Fruit fly (Drosophila melanogaster) whole organism, embryonic: ENCODE measurements around the gene Tusp.

Experiments used
- C15 ChIP-seq: fragments of 200-800 bp; sonication (Bioruptor generic); IDR thresholded peaks from 3 replicates; pipeline ENCODE4 v1.3.6; 2022; ENCODE audit warnings: missing biosample characterization, missing genetic modification characterization
- CG10979 ChIP-seq: fragments of 200-800 bp; sonication (Bioruptor generic); optimal IDR thresholded peaks from 2 replicates; lab custom pipeline; 2018; ENCODE audit warnings: missing biosample characterization, mild to moderate bottlenecking, missing genetic modification characterization, moderate library complexity
- CG12071 ChIP-seq: fragments of 200-800 bp; sonication (Bioruptor generic); optimal IDR thresholded peaks from 3 replicates; lab custom pipeline; 2018; ENCODE audit warnings: missing biosample characterization, mild to moderate bottlenecking, missing genetic modification characterization
- CG12744 ChIP-seq: fragments of 200-800 bp; sonication (Bioruptor generic); optimal IDR thresholded peaks from 2 replicates; lab custom pipeline; 2016; ENCODE audit warnings: missing biosample characterization, missing genetic modification characterization
- CG13424 ChIP-seq: fragments of 200-800 bp; sonication (Bioruptor generic); optimal IDR thresholded peaks from 2 replicates; lab custom pipeline; 2019; ENCODE audit warnings: missing biosample characterization, mild to moderate bottlenecking, missing genetic modification characterization, moderate library complexity
- CG1602 ChIP-seq: fragments of 200-800 bp; sonication (Bioruptor generic); optimal IDR thresholded peaks from 3 replicates; lab custom pipeline; 2016; ENCODE audit warnings: missing biosample characterization, missing genetic modification characterization
- CG30403 ChIP-seq: fragments of 200-800 bp; sonication (Bioruptor generic); optimal IDR thresholded peaks from 3 replicates; lab custom pipeline; 2016; ENCODE audit warnings: missing biosample characterization, missing genetic modification characterization
- CG30431 ChIP-seq: fragments of 200-800 bp; sonication (Bioruptor generic); optimal IDR thresholded peaks from 2 replicates; lab custom pipeline; 2017; ENCODE audit warnings: missing biosample characterization, missing genetic modification characterization
- CG31441 ChIP-seq: fragments of 200-800 bp; sonication (Bioruptor generic); IDR thresholded peaks from 2 replicates; pipeline ENCODE4 v1.3.6; 2022; ENCODE audit warnings: missing biosample characterization, missing genetic modification characterization
- CG33213 ChIP-seq: fragments of 200-800 bp; sonication (Bioruptor generic); optimal IDR thresholded peaks from 3 replicates; lab custom pipeline; 2016; ENCODE audit warnings: missing biosample characterization, missing genetic modification characterization
- CG4424 ChIP-seq: fragments of 200-800 bp; sonication (Bioruptor generic); optimal IDR thresholded peaks from 3 replicates; lab custom pipeline; 2016; ENCODE audit warnings: missing biosample characterization, missing genetic modification characterization
- CG5953 ChIP-seq: fragments of 200-800 bp; sonication (Bioruptor generic); IDR thresholded peaks from 2 replicates; pipeline ENCODE4 v1.3.6; 2022; ENCODE audit warnings: missing biosample characterization, missing genetic modification characterization
- CG6175 ChIP-seq: fragments of 200-800 bp; sonication (Bioruptor generic); IDR thresholded peaks from 3 replicates; pipeline ENCODE4 v1.3.6; 2022; ENCODE audit warnings: missing biosample characterization, missing genetic modification characterization
- CG6272 ChIP-seq: fragments of 200-800 bp; sonication (Bioruptor generic); IDR thresholded peaks from 2 replicates; pipeline ENCODE4 v1.3.6; 2022; ENCODE audit warnings: missing biosample characterization, missing genetic modification characterization
- CG6813 ChIP-seq: fragments of 200-800 bp; sonication (Bioruptor generic); optimal IDR thresholded peaks from 2 replicates; lab custom pipeline; 2017; ENCODE audit warnings: missing biosample characterization, missing genetic modification characterization, mild to moderate bottlenecking, moderate library complexity, missing genetic modification reagents
- CG9797 ChIP-seq: fragments of 200-800 bp; sonication (Bioruptor generic); optimal IDR thresholded peaks from 3 replicates; lab custom pipeline; 2018; ENCODE audit warnings: missing biosample characterization, mild to moderate bottlenecking, missing genetic modification characterization
- CG9932 ChIP-seq: fragments of 200-800 bp; sonication (Bioruptor generic); IDR thresholded peaks from 2 replicates; pipeline ENCODE4 v1.3.6; 2022; ENCODE audit warnings: missing biosample characterization, missing genetic modification characterization
- CHES-1-like ChIP-seq: fragments of 200-800 bp; sonication (Bioruptor generic); optimal IDR thresholded peaks from 2 replicates; lab custom pipeline; 2016; ENCODE audit warnings: missing biosample characterization, missing genetic modification characterization
- Dbx ChIP-seq: fragments of 200-800 bp; sonication (Bioruptor generic); IDR thresholded peaks from 3 replicates; pipeline ENCODE4 v1.3.6; 2022; ENCODE audit warnings: missing biosample characterization, missing genetic modification characterization
- ERR ChIP-seq: fragments of 200-800 bp; sonication (Bioruptor generic); optimal IDR thresholded peaks from 2 replicates; lab custom pipeline; 2016; ENCODE audit warnings: missing biosample characterization, missing genetic modification characterization
- Elba2 ChIP-seq: fragments of 200-800 bp; sonication (Bioruptor generic); optimal IDR thresholded peaks from 3 replicates; lab custom pipeline; 2016; ENCODE audit warnings: missing biosample characterization, missing genetic modification characterization
- Hand ChIP-seq: fragments of 200-800 bp; sonication (Bioruptor generic); optimal IDR thresholded peaks from 2 replicates; lab custom pipeline; 2017; ENCODE audit warnings: mild to moderate bottlenecking, missing biosample characterization, missing genetic modification reagents, missing genetic modification characterization
- Lhr ChIP-seq: fragments of 200-800 bp; sonication (Bioruptor generic); optimal IDR thresholded peaks from 3 replicates; lab custom pipeline; 2017; ENCODE audit warnings: mild to moderate bottlenecking, missing biosample characterization, missing genetic modification reagents, missing genetic modification characterization
- MTF-1 ChIP-seq: fragments of 200-800 bp; sonication (Bioruptor generic); optimal IDR thresholded peaks from 2 replicates; lab custom pipeline; 2018; ENCODE audit warnings: missing biosample characterization, mild to moderate bottlenecking, missing genetic modification characterization, borderline replicate concordance
- Med ChIP-seq: fragments of 200-800 bp; sonication (Bioruptor generic); peaks from one replicate; lab custom pipeline; 2016; ENCODE audit warnings: missing biosample characterization, missing genetic modification characterization, mild to moderate bottlenecking, inconsistent platforms, moderate library complexity
- NC2β ChIP-seq: fragments of 200-800 bp; sonication (Bioruptor generic); optimal IDR thresholded peaks from 2 replicates; lab custom pipeline; 2016; ENCODE audit warnings: missing biosample characterization, missing genetic modification characterization
- Opbp ChIP-seq: fragments of 200-800 bp; sonication (Bioruptor generic); IDR thresholded peaks from 3 replicates; pipeline ENCODE4 v1.3.6; 2022; ENCODE audit warnings: missing biosample characterization, missing genetic modification characterization; ENCODE audit not compliant: partially characterized antibody
- PHDP ChIP-seq: fragments of 200-800 bp; sonication (Bioruptor generic); optimal IDR thresholded peaks from 3 replicates; lab custom pipeline; 2018; ENCODE audit warnings: missing biosample characterization, mild to moderate bottlenecking, missing genetic modification characterization, moderate library complexity
- Rx ChIP-seq: fragments of 200-800 bp; sonication (Bioruptor generic); IDR thresholded peaks from 2 replicates; pipeline ENCODE4 v1.3.6; 2022; ENCODE audit warnings: missing biosample characterization, missing genetic modification characterization
- Tbp ChIP-seq: fragments of >200 bp; optimal IDR thresholded peaks from 2 replicates; lab custom pipeline; 2018; ENCODE audit warnings: missing biosample characterization, missing genetic modification characterization
- Trl ChIP-seq, 3 experiments: fragments of >200 bp in 2 of 3; fragments of 200-800 bp in 1 of 3; sonication (Bioruptor generic) in 1 of 3; optimal IDR thresholded peaks; 2 replicates in 1 of 3; 3 replicates in 2 of 3; lab custom pipeline; 2016 to 2017; ENCODE audit warnings: missing biosample characterization in 1 of 3, missing genetic modification characterization in 1 of 3
- YL-1 ChIP-seq: fragments of 200-800 bp; sonication (Bioruptor generic); optimal IDR thresholded peaks from 3 replicates; lab custom pipeline; 2017; ENCODE audit warnings: missing biosample characterization, mild to moderate bottlenecking, missing genetic modification characterization
- bowl ChIP-seq: fragments of 200-800 bp; sonication (Bioruptor generic); IDR thresholded peaks from 2 replicates; pipeline ENCODE4 v1.3.6; 2022; ENCODE audit warnings: missing biosample characterization, missing genetic modification characterization
- cad ChIP-seq: fragments of >200 bp; optimal IDR thresholded peaks from 2 replicates; lab custom pipeline; 2017; ENCODE audit warnings: missing biosample characterization, missing genetic modification characterization
- gem ChIP-seq: fragments of 200-800 bp; sonication (Bioruptor generic); optimal IDR thresholded peaks from 2 replicates; lab custom pipeline; 2019; ENCODE audit warnings: missing biosample characterization, mild to moderate bottlenecking, missing genetic modification characterization, moderate library complexity
- her ChIP-seq: fragments of 200-800 bp; sonication (Bioruptor generic); optimal IDR thresholded peaks from 2 replicates; lab custom pipeline; 2016; ENCODE audit warnings: missing biosample characterization, missing genetic modification characterization
- mld ChIP-seq: fragments of 200-800 bp; sonication (Bioruptor generic); IDR thresholded peaks from 3 replicates; pipeline ENCODE4 v1.3.6; 2022; ENCODE audit warnings: missing biosample characterization, missing genetic modification characterization; ENCODE audit not compliant: partially characterized antibody
- odd ChIP-seq: fragments of 200-800 bp; sonication (Bioruptor generic); optimal IDR thresholded peaks from 2 replicates; lab custom pipeline; 2017; ENCODE audit warnings: missing biosample characterization, mild to moderate bottlenecking, missing genetic modification characterization
- peb ChIP-seq: fragments of 200-800 bp; sonication (Bioruptor generic); IDR thresholded peaks from 2 replicates; pipeline ENCODE4 v1.3.6; 2022; ENCODE audit warnings: missing biosample characterization, missing genetic modification characterization
- row ChIP-seq: fragments of 200-800 bp; sonication (Bioruptor generic); IDR thresholded peaks from 3 replicates; pipeline ENCODE4 v1.3.6; 2022; ENCODE audit warnings: missing biosample characterization, missing genetic modification characterization
- sc ChIP-seq, 3 experiments: fragments of >200 bp in 2 of 3; fragments of 200-800 bp in 1 of 3; sonication (Bioruptor generic) in 1 of 3; optimal IDR thresholded peaks; 2 replicates in 2 of 3; 3 replicates in 1 of 3; lab custom pipeline; 2017; ENCODE audit warnings: mild to moderate bottlenecking in 1 of 3, missing biosample characterization in 1 of 3, missing genetic modification characterization in 1 of 3, missing genetic modification reagents in 1 of 3
- seq ChIP-seq: fragments of 200-800 bp; sonication (Bioruptor generic); IDR thresholded peaks from 2 replicates; pipeline ENCODE4 v1.3.6; 2022; ENCODE audit warnings: missing biosample characterization, missing genetic modification characterization
- sim ChIP-seq: fragments of 200-800 bp; sonication (Bioruptor generic); IDR thresholded peaks from 2 replicates; pipeline ENCODE4 v1.3.6; 2022; ENCODE audit warnings: missing biosample characterization, missing genetic modification characterization
- slp2 ChIP-seq: fragments of 200-800 bp; sonication (Bioruptor generic); optimal IDR thresholded peaks from 2 replicates; lab custom pipeline; 2016; ENCODE audit warnings: missing biosample characterization, missing genetic modification characterization
- sob ChIP-seq: fragments of 200-800 bp; sonication (Bioruptor generic); IDR thresholded peaks from 2 replicates; pipeline ENCODE4 v1.3.6; 2022; ENCODE audit warnings: missing biosample characterization, missing genetic modification characterization
- tna ChIP-seq: fragments of 200-800 bp; sonication (Bioruptor generic); IDR thresholded peaks from 2 replicates; pipeline ENCODE4 v1.3.6; 2022; ENCODE audit warnings: missing biosample characterization, missing genetic modification characterization; ENCODE audit not compliant: partially characterized antibody
- trh ChIP-seq: fragments of 200-800 bp; sonication (Bioruptor generic); optimal IDR thresholded peaks from 2 replicates; lab custom pipeline; 2016; ENCODE audit warnings: missing biosample characterization, missing genetic modification characterization
- tx ChIP-seq: fragments of 200-800 bp; sonication (Bioruptor generic); optimal IDR thresholded peaks from 2 replicates; lab custom pipeline; 2016; ENCODE audit warnings: missing biosample characterization, missing genetic modification characterization
- wek ChIP-seq: fragments of 200-800 bp; sonication (Bioruptor generic); optimal IDR thresholded peaks from 3 replicates; lab custom pipeline; 2018; ENCODE audit warnings: missing biosample characterization, mild to moderate bottlenecking, missing genetic modification characterization, moderate library complexity
- zfh1 ChIP-seq: fragments of 200-800 bp; sonication (Bioruptor generic); IDR thresholded peaks from 3 replicates; pipeline ENCODE4 v1.3.6; 2022; ENCODE audit warnings: missing biosample characterization, missing genetic modification characterization

Gene Tusp

DNA sequence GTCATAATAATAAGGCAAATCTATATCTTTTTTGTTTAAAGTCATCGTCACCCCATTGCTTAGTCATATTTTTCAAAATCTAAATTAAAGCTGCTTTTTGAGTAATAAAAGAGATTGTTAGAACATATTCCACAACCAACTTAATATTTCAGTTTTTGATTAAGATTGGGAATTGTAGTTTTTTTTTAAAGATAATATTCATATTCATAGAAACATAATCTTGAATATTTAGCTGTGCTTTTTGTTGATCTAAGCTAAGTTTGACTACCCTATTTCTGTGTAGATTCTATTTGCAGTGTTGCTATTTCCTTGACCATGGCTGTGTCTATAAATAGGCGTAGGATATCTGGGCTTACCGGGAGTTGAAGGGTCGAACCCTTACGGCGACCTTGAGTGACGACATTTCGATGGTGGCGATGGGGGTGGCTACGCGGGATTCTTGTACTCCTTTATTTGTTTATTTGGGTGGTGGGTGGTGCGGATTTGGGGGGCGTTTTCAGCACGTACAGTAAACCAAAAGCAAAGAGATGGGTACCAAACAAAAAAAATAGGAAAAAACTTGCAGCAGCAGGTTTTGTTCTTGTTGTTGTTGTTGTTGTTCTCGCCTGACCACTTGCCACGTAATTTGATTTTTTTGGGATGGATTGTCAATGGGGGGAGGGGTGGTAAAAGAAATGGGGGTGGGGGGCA, 49.6 kb upstream of the Tusp start (continued):
- TF ChIP-seq tx (GFP tag; lab: Kevin White, UChicago) (no peak), Opbp (no peak), Hand (GFP tag; lab: Kevin White, UChicago) (no peak), CG9932 (GFP tag; lab: Robert Waterston, UW) (no peak), cad (no peak), sim (GFP tag; lab: Robert Waterston, UW) (0 out of 2 replicates have a peak, but pooled peaks have one; percentile 5), CG5953 (GFP tag; lab: Robert Waterston, UW) (no peak), Trl (optimal IDR thresholded peaks at IDR 0.05; lab: Kevin White, UChicago) (no peak), Trl (GFP tag; optimal IDR thresholded peaks at IDR 0.05; lab: Kevin White, UChicago) (no peak), Elba2 (no peak), Rx (GFP tag; lab: Robert Waterston, UW) (no peak), seq (0 out of 2 replicates have a peak, but pooled peaks have one; percentile 22), sob (GFP tag; lab: Robert Waterston, UW) (no peak), bowl (GFP tag; lab: Robert Waterston, UW) (no peak), gem (tag; lab: Kevin White, UChicago) (peak; percentile 49), CG1602 (GFP tag; lab: Kevin White, UChicago) (no peak), CG30403 (GFP tag; lab: Kevin White, UChicago) (no peak), CG6272 (GFP tag; lab: Robert Waterston, UW) (no peak), CHES-1-like (GFP tag; lab: Kevin White, UChicago) (no peak), MTF-1 (GFP tag; lab: Kevin White, UChicago) (no peak), Lhr (GFP tag; lab: Kevin White, UChicago) (no peak), Med (GFP tag; lab: Kevin White, UChicago) (peak; percentile 33), NC2β (GFP tag; lab: Kevin White, UChicago) (no peak), zfh1 (GFP tag; lab: Robert Waterston, UW) (no peak), peb (GFP tag; lab: Robert Waterston, UW) (no peak), Dbx (GFP tag; lab: Robert Waterston, UW) (no peak), CG6175 (GFP tag; lab: Robert Waterston, UW) (no peak), CG33213 (GFP tag; lab: Kevin White, UChicago) (no peak), CG12071 (GFP tag; lab: Kevin White, UChicago) (no peak), PHDP (tag; lab: Kevin White, UChicago) (peak; percentile 1), C15 (GFP tag; lab: Robert Waterston, UW) (no peak), mld (GFP tag; lab: Robert Waterston, UW) (0 out of 3 replicates have a peak, but pooled peaks have one; percentile 25), Tbp (GFP tag; lab: Kevin White, UChicago) (no peak), CG10979 (tag; lab: Kevin White, UChicago) (peak; percentile 26), row (no peak), sc (optimal IDR thresholded peaks at IDR 0.05; lab: Kevin White, UChicago) (no peak), sc (GFP tag; optimal IDR thresholded peaks at IDR 0.05; lab: Kevin White, UChicago) (no peak), slp2 (no peak), CG9797 (GFP tag; lab: Kevin White, UChicago) (no peak), CG12744 (GFP tag; lab: Kevin White, UChicago) (no peak), CG13424 (tag; lab: Kevin White, UChicago) (no peak), her (GFP tag; lab: Kevin White, UChicago) (no peak), YL-1 (GFP tag; lab: Kevin White, UChicago) (no peak), tna (GFP tag; lab: Robert Waterston, UW) (no peak), CG30431 (GFP tag; lab: Kevin White, UChicago) (no peak), wek (GFP tag; lab: Kevin White, UChicago) (no peak), CG31441 (0 out of 2 replicates have a peak, but pooled peaks have one; percentile 8), trh (GFP tag; lab: Kevin White, UChicago) (no peak), ERR (GFP tag; lab: Kevin White, UChicago) (no peak), odd (GFP tag; lab: Kevin White, UChicago) (no peak), CG4424 (GFP tag; lab: Kevin White, UChicago) (no peak), CG6813 (GFP tag; lab: Kevin White, UChicago) (no peak)
